Worm (Caenorhabditis elegans): Measurements from ENCODE around the gene F31F4.11.

DNA sequence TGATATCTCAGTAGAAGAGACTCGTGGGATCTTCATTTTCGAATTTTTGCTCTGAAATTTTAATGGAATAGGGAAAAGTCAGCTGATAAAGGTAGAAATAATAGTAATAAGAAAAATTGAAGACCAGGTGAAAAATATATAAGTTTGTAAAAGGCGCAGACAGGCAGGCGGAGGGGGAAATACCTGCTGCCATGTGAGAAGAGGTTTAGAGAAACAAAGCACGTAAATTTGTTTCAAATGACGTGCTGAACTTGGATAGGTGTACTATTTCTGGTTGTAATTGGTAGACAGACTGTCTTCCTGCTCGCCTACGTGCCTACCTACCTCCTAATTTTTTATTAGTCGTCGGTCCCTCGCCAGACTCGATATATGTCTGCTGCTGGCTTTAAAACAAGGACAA lies 3.2 kb upstream of the F31F4.11 start, which contains the start of gene nhr-180:
- TF ChIP-seq unc-39 (tag; optimal IDR thresholded peaks at IDR 0.05) (no peak), sem-2 (GFP tag; optimal IDR thresholded peaks at IDR 0.05) (no peak), blmp-1 (tag; optimal IDR thresholded peaks at IDR 0.05) (no peak), nhr-2 (tag; optimal IDR thresholded peaks at IDR 0.05) (no peak), elt-1 (tag; optimal IDR thresholded peaks at IDR 0.05; ENCODE audit: borderline replicate concordance, insufficient read depth) (no peak), flh-1 (GFP tag; optimal IDR thresholded peaks at IDR 0.05) (no peak), unc-62 (GFP tag; optimal IDR thresholded peaks at IDR 0.05) (no peak), mls-2 (tag; optimal IDR thresholded peaks at IDR 0.05) (no peak), lsy-2 (tag; optimal IDR thresholded peaks at IDR 0.05) (no peak), ces-1 (GFP tag; optimal IDR thresholded peaks at IDR 0.05) (no peak)
